2 fruit fly cellular contexts compared by ENCODE assay signal in the genomic region with DNA sequence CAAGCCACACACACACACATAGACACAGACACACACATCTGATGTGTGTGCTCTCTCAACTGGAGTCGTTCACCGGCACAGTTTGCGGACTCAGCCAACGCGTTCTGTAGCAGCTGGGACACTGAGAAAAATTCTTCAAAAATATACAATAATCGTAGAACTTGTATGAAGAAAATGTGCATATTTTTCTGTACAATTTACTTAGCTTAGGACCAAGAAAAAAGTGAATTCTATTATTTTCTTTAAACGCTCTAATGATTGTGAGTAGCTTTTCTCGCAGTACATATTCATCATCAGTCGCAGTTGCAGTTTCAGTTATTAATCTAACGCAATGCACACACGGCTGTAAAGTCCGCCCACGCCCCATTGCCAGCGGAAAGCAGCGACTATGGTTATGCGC.
A peak's percentile ranks its signal among the peaks of the same experiment; 100 is the strongest.
TF ChIP-seq lines count a peak whose summit lies in the region.

No protein-coding gene starts in this region.

TF ChIP-seq in whole organism, embryonic, 481 proteins besides CTCF, POLR2A, EP300 and RAD21 (continued from another document):
- TF ChIP-seq Ets65A (GFP tag; lab: Kevin White, UChicago) (peak; percentile 34), CG8290 (GFP tag; optimal IDR thresholded peaks at IDR 0.05; lab: Kevin White, UChicago) (no peak), CG8290 (tag; optimal IDR thresholded peaks at IDR 0.05; lab: Kevin White, UChicago) (no peak), sens (GFP tag; lab: Kevin White, UChicago) (peak; percentile 33), Adf1 (GFP tag; IDR thresholded peaks at IDR 0.05; lab: Robert Waterston, UW) (no peak), CG17359 (tag; optimal IDR thresholded peaks at IDR 0.05; lab: Kevin White, UChicago) (no peak), gsb-n (tag; optimal IDR thresholded peaks at IDR 0.05; lab: Kevin White, UChicago) (no peak), CG10321 (GFP tag; IDR thresholded peaks at IDR 0.05; lab: Robert Waterston, UW) (no peak), prd (optimal IDR thresholded peaks at IDR 0.05; lab: Kevin White, UChicago) (no peak), prd (GFP tag; IDR thresholded peaks at IDR 0.05; lab: Robert Waterston, UW) (0 out of 3 replicates have a peak, but pooled peaks have one; percentile 33), ham (GFP tag; IDR thresholded peaks at IDR 0.05; lab: Robert Waterston, UW) (no peak), CG13296 (GFP tag; optimal IDR thresholded peaks at IDR 0.05; lab: Kevin White, UChicago) (no peak), so (GFP tag; IDR thresholded peaks at IDR 0.05; lab: Robert Waterston, UW) (no peak), CG12219 (GFP tag; optimal IDR thresholded peaks at IDR 0.05; lab: Kevin White, UChicago) (no peak), hbn (GFP tag; IDR thresholded peaks at IDR 0.05; lab: Robert Waterston, UW; ENCODE audit: partially characterized antibody) (no peak), MTF-1 (GFP tag; optimal IDR thresholded peaks at IDR 0.05; lab: Kevin White, UChicago; ENCODE audit: borderline replicate concordance) (no peak), fd3F (GFP tag; optimal IDR thresholded peaks at IDR 0.05; lab: Kevin White, UChicago) (no peak), tgo (GFP tag; IDR thresholded peaks at IDR 0.05; lab: Robert Waterston, UW) (no peak), CG7556 (GFP tag; optimal IDR thresholded peaks at IDR 0.05; lab: Kevin White, UChicago) (no peak), lab (GFP tag; optimal IDR thresholded peaks at IDR 0.05; lab: Kevin White, UChicago) (no peak), eyg (GFP tag; optimal IDR thresholded peaks at IDR 0.05; lab: Kevin White, UChicago) (no peak), H2.0 (GFP tag; IDR thresholded peaks at IDR 0.05; lab: Robert Waterston, UW) (no peak), al (GFP tag; IDR thresholded peaks at IDR 0.05; lab: Robert Waterston, UW) (no peak), pb (GFP tag; optimal IDR thresholded peaks at IDR 0.05; lab: Kevin White, UChicago) (no peak), cad (GFP tag; optimal IDR thresholded peaks at IDR 0.05; lab: Kevin White, UChicago) (no peak), CG2202 (tag; optimal IDR thresholded peaks at IDR 0.05; lab: Kevin White, UChicago) (no peak), CG15011 (GFP tag; optimal IDR thresholded peaks at IDR 0.05; lab: Kevin White, UChicago) (no peak), CG12299 (tag; optimal IDR thresholded peaks at IDR 0.05; lab: Kevin White, UChicago) (no peak), CG1603 (tag; optimal IDR thresholded peaks at IDR 0.05; lab: Kevin White, UChicago) (no peak), esg (GFP tag; conservative IDR thresholded peaks at IDR 0.05; lab: Robert Waterston, UW) (0 out of 2 replicates have a peak, but pooled peaks have one; percentile 6), row (GFP tag; IDR thresholded peaks at IDR 0.05; lab: Robert Waterston, UW) (no peak), zf30C (GFP tag; optimal IDR thresholded peaks at IDR 0.05; lab: Kevin White, UChicago) (no peak), nmo (GFP tag; optimal IDR thresholded peaks at IDR 0.05; lab: Kevin White, UChicago) (no peak), C15 (GFP tag; IDR thresholded peaks at IDR 0.05; lab: Robert Waterston, UW) (no peak), Hr51 (GFP tag; optimal IDR thresholded peaks at IDR 0.05; lab: Kevin White, UChicago) (no peak), grn (GFP tag; optimal IDR thresholded peaks at IDR 0.05; lab: Kevin White, UChicago) (no peak), CG7963 (GFP tag; IDR thresholded peaks at IDR 0.05; lab: Robert Waterston, UW; ENCODE audit: partially characterized antibody) (no peak), nau (GFP tag; optimal IDR thresholded peaks at IDR 0.05; lab: Kevin White, UChicago) (no peak), CG17361 (GFP tag; IDR thresholded peaks at IDR 0.05; lab: Robert Waterston, UW) (no peak), danr (GFP tag; IDR thresholded peaks at IDR 0.05; lab: Robert Waterston, UW) (no peak), Optix (GFP tag; IDR thresholded peaks at IDR 0.05; lab: Robert Waterston, UW) (no peak), CG30020 (tag; optimal IDR thresholded peaks at IDR 0.05; lab: Kevin White, UChicago) (no peak), Drgx (GFP tag; IDR thresholded peaks at IDR 0.05; lab: Robert Waterston, UW) (peak; percentile 91), pfk (GFP tag; optimal IDR thresholded peaks at IDR 0.05; lab: Kevin White, UChicago) (no peak), CG2712 (tag; optimal IDR thresholded peaks at IDR 0.05; lab: Kevin White, UChicago) (no peak), pho (GFP tag; optimal IDR thresholded peaks at IDR 0.05; lab: Kevin White, UChicago) (no peak), H15 (GFP tag; IDR thresholded peaks at IDR 0.05; lab: Robert Waterston, UW) (no peak), Stat92E (GFP tag; optimal IDR thresholded peaks at IDR 0.05; lab: Kevin White, UChicago) (no peak), CG17912 (GFP tag; optimal IDR thresholded peaks at IDR 0.05; lab: Kevin White, UChicago) (no peak), slou (GFP tag; optimal IDR thresholded peaks at IDR 0.05; lab: Kevin White, UChicago) (no peak), CG6683 (GFP tag; optimal IDR thresholded peaks at IDR 0.05; lab: Kevin White, UChicago) (no peak), gem (tag; optimal IDR thresholded peaks at IDR 0.05; lab: Kevin White, UChicago) (peak; percentile 9)

TF ChIP-seq in whole organism, prepupa, 60 proteins besides CTCF, POLR2A, EP300 and RAD21 (continued from another document):
- peak; percentile 63 for TF ChIP-seq Lpt (GFP tag; optimal IDR thresholded peaks at IDR 0.05; lab: Kevin White, UChicago)
- TF ChIP-seq OdsH (GFP tag; optimal IDR thresholded peaks at IDR 0.05; lab: Kevin White, UChicago), result peak; percentile 53
- TF ChIP-seq salr (GFP tag; optimal IDR thresholded peaks at IDR 0.05; lab: Kevin White, UChicago), result peak in 1 of 2 experiments; percentile 47
- peak; percentile 44 for TF ChIP-seq Eip78C (GFP tag; lab: Kevin White, UChicago)
- peak; percentile 4 for TF ChIP-seq Met (GFP tag; optimal IDR thresholded peaks at IDR 0.05; lab: Kevin White, UChicago)
- TF ChIP-seq CG11294 (GFP tag; IDR thresholded peaks at IDR 0.05; lab: Robert Waterston, UW), result peak; percentile 75
- TF ChIP-seq acj6 (GFP tag; optimal IDR thresholded peaks at IDR 0.05; lab: Kevin White, UChicago), result peak; percentile 15
- TF ChIP-seq Sox15 (GFP tag; optimal IDR thresholded peaks at IDR 0.05; lab: Kevin White, UChicago), result no peak
- no peak for TF ChIP-seq CG8319 (GFP tag; optimal IDR thresholded peaks at IDR 0.05; lab: Kevin White, UChicago)
- peak; percentile 75 for TF ChIP-seq CG32006 (GFP tag; optimal IDR thresholded peaks at IDR 0.05; lab: Kevin White, UChicago)
- TF ChIP-seq Hr39 (GFP tag; optimal IDR thresholded peaks at IDR 0.05; lab: Kevin White, UChicago), result no peak
- TF ChIP-seq net (GFP tag; optimal IDR thresholded peaks at IDR 0.05; lab: Kevin White, UChicago), result peak; percentile 31
- peak; percentile 16 for TF ChIP-seq esn (GFP tag; optimal IDR thresholded peaks at IDR 0.05; lab: Kevin White, UChicago)
- no peak for TF ChIP-seq dac (GFP tag; optimal IDR thresholded peaks at IDR 0.05; lab: Kevin White, UChicago)
- no peak for TF ChIP-seq lz (GFP tag; optimal IDR thresholded peaks at IDR 0.05; lab: Kevin White, UChicago)
- TF ChIP-seq fkh (GFP tag; optimal IDR thresholded peaks at IDR 0.05; lab: Kevin White, UChicago), result no peak
- TF ChIP-seq dsx (GFP tag; optimal IDR thresholded peaks at IDR 0.05; lab: Kevin White, UChicago; ENCODE audit: poor library complexity, severe bottlenecking), result no peak
- TF ChIP-seq Sox102F (GFP tag; optimal IDR thresholded peaks at IDR 0.05; lab: Kevin White, UChicago), result no peak
- TF ChIP-seq CG16779 (tag; optimal IDR thresholded peaks at IDR 0.05; lab: Kevin White, UChicago), result peak; percentile 41
- no peak for TF ChIP-seq Eip93F (GFP tag; optimal IDR thresholded peaks at IDR 0.05; lab: Kevin White, UChicago)
- no peak for TF ChIP-seq Smox (GFP tag; optimal IDR thresholded peaks at IDR 0.05; lab: Kevin White, UChicago)
- TF ChIP-seq CG34406 (GFP tag; optimal IDR thresholded peaks at IDR 0.05; lab: Kevin White, UChicago), result no peak
- TF ChIP-seq vri (GFP tag; optimal IDR thresholded peaks at IDR 0.05; lab: Kevin White, UChicago), result no peak
- no peak for TF ChIP-seq Blimp-1 (GFP tag; optimal IDR thresholded peaks at IDR 0.05; lab: Kevin White, UChicago)
- TF ChIP-seq Gug (GFP tag; IDR thresholded peaks at IDR 0.05; lab: Robert Waterston, UW), result peak; percentile 75
- TF ChIP-seq pdm3 (GFP tag; optimal IDR thresholded peaks at IDR 0.05; lab: Kevin White, UChicago), result peak; percentile 49
- peak; percentile 45 for TF ChIP-seq CG11762 (GFP tag; optimal IDR thresholded peaks at IDR 0.05; lab: Kevin White, UChicago; ENCODE audit: insufficient read depth)
- peak; percentile 30 for TF ChIP-seq cyc (GFP tag; optimal IDR thresholded peaks at IDR 0.05; lab: Kevin White, UChicago)
- no peak for TF ChIP-seq fd59A (GFP tag; optimal IDR thresholded peaks at IDR 0.05; lab: Kevin White, UChicago)
- TF ChIP-seq CG8119 (GFP tag; IDR thresholded peaks at IDR 0.05; lab: Robert Waterston, UW), result peak; percentile 81
- TF ChIP-seq CG6276 (GFP tag; optimal IDR thresholded peaks at IDR 0.05; lab: Kevin White, UChicago), result peak; percentile 78
- TF ChIP-seq CG31627 (GFP tag; optimal IDR thresholded peaks at IDR 0.05; lab: Kevin White, UChicago), result no peak
- TF ChIP-seq CG1621 (tag; optimal IDR thresholded peaks at IDR 0.05; lab: Kevin White, UChicago), result peak; percentile 14
- peak; percentile 51 for TF ChIP-seq spab (GFP tag; optimal IDR thresholded peaks at IDR 0.05; lab: Kevin White, UChicago)
- TF ChIP-seq CG10669 (GFP tag; optimal IDR thresholded peaks at IDR 0.05; lab: Kevin White, UChicago), result peak; percentile 58
- no peak for TF ChIP-seq Ets21C (GFP tag; optimal IDR thresholded peaks at IDR 0.05; lab: Kevin White, UChicago)
TF ChIP-seq in whole organism, prepupa: peak in this region for 35.
